Worm (Caenorhabditis elegans) whole organism, L2 larva: ENCODE results near the gene smrd-1.

Experiments
- C34F6.9 ChIP-seq: fragments of 150-350 bp; optimal IDR thresholded peaks from 2 replicates; lab custom pipeline; 2014; ENCODE audit warnings: missing biosample characterization, missing genetic modification characterization
- F13H6.1 ChIP-seq: sonication (generic microtip); optimal IDR thresholded peaks from 2 replicates; lab custom pipeline; 2016; ENCODE audit warnings: missing genetic modification characterization, missing compliant biosample characterization
- Y55F3AM.14 ChIP-seq: fragments of 200-800 bp; sonication (Bioruptor generic); optimal IDR thresholded peaks from 2 replicates; lab custom pipeline; 2018; ENCODE audit warnings: mild to moderate bottlenecking, missing genetic modification characterization, missing compliant biosample characterization
- ZK546.5 ChIP-seq: sonication (generic microtip); optimal IDR thresholded peaks from 2 replicates; lab custom pipeline; 2017; ENCODE audit warnings: missing biosample characterization, missing genetic modification characterization
- alr-1 ChIP-seq: fragments of 150-350 bp; optimal IDR thresholded peaks from 2 replicates; lab custom pipeline; 2014; ENCODE audit warnings: missing biosample characterization, missing genetic modification characterization
- aly-2 ChIP-seq: fragments of 150-350 bp; optimal IDR thresholded peaks from 2 replicates; lab custom pipeline; 2014; ENCODE audit warnings: missing biosample characterization, missing genetic modification characterization
- ama-1 ChIP-seq: fragments of 150-350 bp; optimal IDR thresholded peaks from 2 replicates; lab custom pipeline; 2018; ENCODE audit warnings: inconsistent platforms
- blmp-1 ChIP-seq: sonication (generic microtip); optimal IDR thresholded peaks from 2 replicates; lab custom pipeline; 2017; ENCODE audit warnings: missing genetic modification characterization, mild to moderate bottlenecking, missing compliant biosample characterization, antibody characterized with exemption, moderate library complexity; ENCODE audit not compliant: insufficient read depth
- ceh-16 ChIP-seq: fragments of 150-350 bp; optimal IDR thresholded peaks from 2 replicates; lab custom pipeline; 2014; ENCODE audit warnings: missing biosample characterization, missing genetic modification characterization
- crh-2 ChIP-seq: sonication (generic microtip); optimal IDR thresholded peaks from 2 replicates; lab custom pipeline; 2017; ENCODE audit warnings: missing biosample characterization, missing genetic modification characterization
- dmd-4 ChIP-seq: sonication (generic microtip); optimal IDR thresholded peaks from 2 replicates; lab custom pipeline; 2017; ENCODE audit warnings: missing biosample characterization, missing genetic modification characterization
- egl-27 ChIP-seq: sonication (generic microtip); optimal IDR thresholded peaks from 3 replicates; lab custom pipeline; 2017; ENCODE audit warnings: missing biosample characterization, missing genetic modification reagents, missing genetic modification characterization
- elt-1 ChIP-seq: fragments of 150-350 bp; optimal IDR thresholded peaks from 2 replicates; lab custom pipeline; 2014; ENCODE audit warnings: missing biosample characterization, missing genetic modification characterization
- elt-3 ChIP-seq: sonication (generic microtip); optimal IDR thresholded peaks from 2 replicates; lab custom pipeline; 2017; ENCODE audit warnings: missing biosample characterization, missing genetic modification characterization
- fos-1 ChIP-seq: fragments of 150-350 bp; optimal IDR thresholded peaks from 2 replicates; lab custom pipeline; 2014; ENCODE audit warnings: missing biosample characterization, missing genetic modification characterization
- gmeb-1 ChIP-seq: fragments of 150-350 bp; optimal IDR thresholded peaks from 2 replicates; lab custom pipeline; 2014; ENCODE audit warnings: missing biosample characterization, missing genetic modification characterization
- lin-11 ChIP-seq: fragments of 150-350 bp; sonication (generic microtip); optimal IDR thresholded peaks from 2 replicates; lab custom pipeline; 2014; ENCODE audit warnings: missing biosample characterization, missing genetic modification characterization, inconsistent platforms, mixed read lengths
- lin-13 ChIP-seq: fragments of 150-350 bp; optimal IDR thresholded peaks from 2 replicates; lab custom pipeline; 2014; ENCODE audit warnings: missing biosample characterization, missing genetic modification reagents, missing genetic modification characterization
- lin-39 ChIP-seq: fragments of 150-350 bp; optimal IDR thresholded peaks from 2 replicates; lab custom pipeline; 2014; ENCODE audit warnings: missing biosample characterization, missing genetic modification reagents, missing genetic modification characterization
- lsy-2 ChIP-seq, 2 experiments: fragments of 150-350 bp in 1 of 2; sonication (generic microtip) in 1 of 2; optimal IDR thresholded peaks; 2 replicates each; lab custom pipeline; 2014 to 2017; ENCODE audit warnings: missing biosample characterization in 2 of 2, missing genetic modification characterization in 2 of 2
- mab-5 ChIP-seq: fragments of 150-350 bp; optimal IDR thresholded peaks from 2 replicates; lab custom pipeline; 2014; ENCODE audit warnings: missing biosample characterization, missing genetic modification characterization
- mbf-1 ChIP-seq: sonication (generic microtip); optimal IDR thresholded peaks from 2 replicates; lab custom pipeline; 2017; ENCODE audit warnings: missing biosample characterization, missing genetic modification characterization
- mdl-1 ChIP-seq, 2 experiments: fragments of 150-350 bp in 1 of 2; sonication (generic microtip) in 1 of 2; optimal IDR thresholded peaks; 2 replicates each; lab custom pipeline; 2017; ENCODE audit warnings: missing biosample characterization in 2 of 2, missing genetic modification characterization in 2 of 2
- nhr-10 ChIP-seq: sonication (generic microtip); optimal IDR thresholded peaks from 2 replicates; lab custom pipeline; 2017; ENCODE audit warnings: missing biosample characterization, missing genetic modification characterization
- nhr-11 ChIP-seq: fragments of 150-350 bp; optimal IDR thresholded peaks from 2 replicates; lab custom pipeline; 2014; ENCODE audit warnings: missing biosample characterization, missing genetic modification characterization
- nhr-129 ChIP-seq: fragments of 150-350 bp; optimal IDR thresholded peaks from 2 replicates; lab custom pipeline; 2014; ENCODE audit warnings: missing biosample characterization, missing genetic modification characterization
- nhr-23 ChIP-seq: fragments of 150-350 bp; optimal IDR thresholded peaks from 2 replicates; lab custom pipeline; 2014; ENCODE audit warnings: missing biosample characterization, missing genetic modification reagents, missing genetic modification characterization
- nhr-25 ChIP-seq: fragments of 150-350 bp; sonication (generic microtip); optimal IDR thresholded peaks from 3 replicates; lab custom pipeline; 2014; ENCODE audit warnings: missing biosample characterization, missing genetic modification characterization
- nhr-6 ChIP-seq: fragments of 150-350 bp; optimal IDR thresholded peaks from 2 replicates; lab custom pipeline; 2014; ENCODE audit warnings: missing biosample characterization, missing genetic modification characterization
- nhr-77 ChIP-seq: fragments of 150-350 bp; optimal IDR thresholded peaks from 2 replicates; lab custom pipeline; 2014; ENCODE audit warnings: missing biosample characterization, missing genetic modification characterization
- peb-1 ChIP-seq: fragments of 150-350 bp; optimal IDR thresholded peaks from 2 replicates; lab custom pipeline; 2014; ENCODE audit warnings: missing biosample characterization, missing genetic modification characterization
- sem-4 ChIP-seq: fragments of 150-350 bp; optimal IDR thresholded peaks from 2 replicates; lab custom pipeline; 2014; ENCODE audit warnings: missing biosample characterization, missing genetic modification reagents, missing genetic modification characterization
- skn-1 ChIP-seq: sonication (generic microtip); optimal IDR thresholded peaks from 2 replicates; lab custom pipeline; 2017; ENCODE audit warnings: missing biosample characterization, missing genetic modification characterization
- sma-9 ChIP-seq, 2 experiments: fragments of 150-350 bp in 1 of 2; sonication (generic microtip) in 1 of 2; optimal IDR thresholded peaks; 2 replicates each; lab custom pipeline; 2014 to 2016; ENCODE audit warnings: missing genetic modification characterization in 2 of 2, mild to moderate bottlenecking in 1 of 2, missing biosample characterization in 1 of 2, missing compliant biosample characterization in 1 of 2, missing genetic modification reagents in 1 of 2, moderate library complexity in 1 of 2
- snpc-4 ChIP-seq: fragments of 150-350 bp; optimal IDR thresholded peaks from 2 replicates; lab custom pipeline; 2014; ENCODE audit warnings: missing biosample characterization, missing genetic modification characterization
- unc-39 ChIP-seq: fragments of 150-350 bp; optimal IDR thresholded peaks from 2 replicates; lab custom pipeline; 2014; ENCODE audit warnings: missing biosample characterization, missing genetic modification characterization
- unc-55 ChIP-seq: fragments of 150-350 bp; sonication (generic microtip); optimal IDR thresholded peaks from 3 replicates; lab custom pipeline; 2014; ENCODE audit warnings: missing biosample characterization, missing genetic modification reagents, missing genetic modification characterization
- unc-62 ChIP-seq: fragments of 150-350 bp; optimal IDR thresholded peaks from 2 replicates; lab custom pipeline; 2014; ENCODE audit warnings: missing biosample characterization, missing genetic modification reagents, missing genetic modification characterization
- zag-1 ChIP-seq: fragments of 150-350 bp; optimal IDR thresholded peaks from 2 replicates; lab custom pipeline; 2014; ENCODE audit warnings: missing biosample characterization, missing genetic modification characterization
- ztf-1 ChIP-seq: fragments of 200-800 bp; sonication (Bioruptor generic); conservative IDR thresholded peaks from 2 replicates; pipeline ENCODE4 v1.3.6; 2022; ENCODE audit warnings: missing genetic modification characterization, missing compliant biosample characterization
- ztf-11 ChIP-seq: sonication (generic microtip); optimal IDR thresholded peaks from 2 replicates; lab custom pipeline; 2017; ENCODE audit warnings: missing biosample characterization, missing genetic modification characterization
- ztf-4 ChIP-seq: fragments of 150-350 bp; optimal IDR thresholded peaks from 2 replicates; lab custom pipeline; 2014; ENCODE audit warnings: missing biosample characterization, missing genetic modification characterization

Gene smrd-1

ce11 chrIII:10404918-10405317 lies 30.9 kb downstream of the smrd-1 start, which contains the start of the genes M03C11.3 and chl-1:
Gene M03C11.3 (plus strand): TSS chrIII:10405070.
Gene chl-1 (minus strand): TSS chrIII:10405240.
- no peak for TF ChIP-seq ztf-4 (tag; lab: Kevin White, UChicago)
- TF ChIP-seq ztf-1 (GFP tag; lab: Robert Waterston, UW): no peak
- no peak for TF ChIP-seq unc-39 (tag; lab: Kevin White, UChicago)
- no peak for TF ChIP-seq nhr-77 (tag; lab: Kevin White, UChicago)
- TF ChIP-seq gmeb-1 (tag; lab: Kevin White, UChicago): no peak
- no peak for TF ChIP-seq elt-1 (tag; lab: Kevin White, UChicago)
- no peak for TF ChIP-seq ceh-16 (tag; lab: Kevin White, UChicago)
- no peak for TF ChIP-seq mbf-1 (tag; lab: Kevin White, UChicago)
- TF ChIP-seq sem-4 (tag; lab: Kevin White, UChicago): no peak
- no peak for TF ChIP-seq mdl-1 (tag; optimal IDR thresholded peaks at IDR 0.05; lab: Kevin White, UChicago)
- no peak for TF ChIP-seq nhr-11 (tag; lab: Kevin White, UChicago)
- no peak for TF ChIP-seq ama-1 (lab: Kevin White, UChicago)
- no peak for TF ChIP-seq sma-9 (GFP tag; optimal IDR thresholded peaks at IDR 0.05; lab: Kevin White, UChicago)
- no peak for TF ChIP-seq sma-9 (tag; optimal IDR thresholded peaks at IDR 0.05; lab: Kevin White, UChicago)
- no peak for TF ChIP-seq ZK546.5 (tag; lab: Kevin White, UChicago)
- TF ChIP-seq fos-1 (tag; lab: Kevin White, UChicago): no peak
- no peak for TF ChIP-seq F13H6.1 (tag; lab: Kevin White, UChicago)
- no peak for TF ChIP-seq C34F6.9 (tag; lab: Kevin White, UChicago)
- TF ChIP-seq nhr-10 (tag; lab: Kevin White, UChicago): no peak

DNA sequence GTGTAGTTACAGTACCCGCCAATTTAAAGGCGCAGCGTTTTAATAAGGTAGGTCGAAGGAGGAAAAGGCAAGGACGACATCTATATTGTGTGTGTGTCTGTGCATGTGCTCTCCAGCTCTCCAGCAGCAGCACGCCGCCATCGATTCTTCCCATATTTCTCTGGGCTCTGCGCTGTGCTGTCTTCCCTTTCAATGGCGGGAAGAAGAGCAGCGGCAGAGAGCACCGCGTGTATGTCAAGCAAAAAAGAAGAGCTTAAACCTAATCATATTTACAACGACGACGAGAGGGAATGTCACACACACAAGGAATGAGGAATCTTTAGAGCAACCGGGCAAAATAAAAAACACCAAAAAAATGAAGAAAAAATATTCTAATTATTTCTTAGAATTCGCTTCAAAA lies 36.9 kb downstream of the smrd-1 start:
- TF ChIP-seq ceh-16 (tag; lab: Kevin White, UChicago): no peak
- TF ChIP-seq crh-2: peak; percentile 26
- peak; percentile 25 for TF ChIP-seq lin-11 (tag; lab: Kevin White, UChicago)
- TF ChIP-seq unc-55 (GFP tag; lab: Kevin White, UChicago): peak; percentile 39
- TF ChIP-seq nhr-129 (tag; lab: Kevin White, UChicago): peak; percentile 47
- no peak for TF ChIP-seq lin-13 (GFP tag; lab: Kevin White, UChicago)
- TF ChIP-seq C34F6.9 (tag; lab: Kevin White, UChicago): peak; percentile 45
- no peak for TF ChIP-seq unc-62 (GFP tag; lab: Kevin White, UChicago)
- TF ChIP-seq mdl-1 (tag; optimal IDR thresholded peaks at IDR 0.05; lab: Kevin White, UChicago): no peak
- no peak for TF ChIP-seq skn-1 (tag; lab: Kevin White, UChicago)
- no peak for TF ChIP-seq nhr-6 (tag; lab: Kevin White, UChicago)
- no peak for TF ChIP-seq peb-1 (tag; lab: Kevin White, UChicago)
- TF ChIP-seq F13H6.1 (tag; lab: Kevin White, UChicago): no peak
- TF ChIP-seq nhr-25: no peak
- TF ChIP-seq ztf-11 (tag; lab: Kevin White, UChicago): no peak
- no peak for TF ChIP-seq mab-5 (tag; lab: Kevin White, UChicago)
- TF ChIP-seq elt-3 (tag; lab: Kevin White, UChicago): no peak
- no peak for TF ChIP-seq nhr-10 (tag; lab: Kevin White, UChicago)
- peak; percentile 71 for TF ChIP-seq zag-1 (tag; lab: Kevin White, UChicago)
- TF ChIP-seq lsy-2 (tag; optimal IDR thresholded peaks at IDR 0.05; lab: Kevin White, UChicago): peak in 1 of 2 experiments; percentile 53
- no peak for TF ChIP-seq unc-39 (tag; lab: Kevin White, UChicago)
- TF ChIP-seq alr-1 (tag; lab: Kevin White, UChicago): no peak
- no peak for TF ChIP-seq snpc-4 (tag; lab: Kevin White, UChicago)
- TF ChIP-seq mbf-1 (tag; lab: Kevin White, UChicago): no peak
- no peak for TF ChIP-seq nhr-23 (tag; lab: Kevin White, UChicago)
- TF ChIP-seq elt-1 (tag; lab: Kevin White, UChicago): no peak
- TF ChIP-seq aly-2 (tag; lab: Kevin White, UChicago): no peak
- TF ChIP-seq, all 48 proteins: peak for 7

- TF ChIP-seq snpc-4 (tag; lab: Kevin White, UChicago) (no peak), egl-27 (tag; lab: Kevin White, UChicago) (no peak), mab-5 (tag; lab: Kevin White, UChicago) (no peak), ztf-1 (GFP tag; lab: Robert Waterston, UW) (no peak), Y55F3AM.14 (GFP tag; lab: Kevin White, UChicago) (no peak), unc-55 (GFP tag; lab: Kevin White, UChicago) (no peak), unc-62 (GFP tag; lab: Kevin White, UChicago) (no peak), blmp-1 (tag; lab: Kevin White, UChicago) (no peak), nhr-6 (tag; lab: Kevin White, UChicago) (no peak), lin-39 (tag; lab: Kevin White, UChicago) (no peak), ztf-11 (tag; lab: Kevin White, UChicago) (no peak), dmd-4 (tag; lab: Kevin White, UChicago) (no peak), sma-9 (GFP tag; optimal IDR thresholded peaks at IDR 0.05; lab: Kevin White, UChicago) (no peak), sma-9 (tag; optimal IDR thresholded peaks at IDR 0.05; lab: Kevin White, UChicago) (no peak), ama-1 (lab: Kevin White, UChicago) (no peak), nhr-10 (tag; lab: Kevin White, UChicago) (no peak), nhr-25 (no peak), ceh-16 (tag; lab: Kevin White, UChicago) (no peak), ztf-4 (tag; lab: Kevin White, UChicago) (no peak), nhr-77 (tag; lab: Kevin White, UChicago) (no peak), peb-1 (tag; lab: Kevin White, UChicago) (no peak)
These were observed 38.8 kb downstream of the smrd-1 start for ce11 chrIII:10396891-10397502.
